Fruit fly (Drosophila melanogaster) whole organism: ENCODE results near the gene skl.

Experiments used
- CG8478 ChIP-seq: fragments of >200 bp; optimal IDR thresholded peaks from 2 replicates; lab custom pipeline; 2018; ENCODE audit warnings: inconsistent platforms
- Dll ChIP-seq: fragments of >200 bp; optimal IDR thresholded peaks from 2 replicates; lab custom pipeline; 2017
- EcR ChIP-seq, 2 experiments: fragments of >200 bp; optimal IDR thresholded peaks; 2 replicates each; lab custom pipeline; 2017; ENCODE audit warnings: missing biosample characterization in 2 of 2, missing genetic modification characterization in 2 of 2, missing genetic modification reagents in 2 of 2
- pan ChIP-seq: fragments of >200 bp; optimal IDR thresholded peaks from 2 replicates; lab custom pipeline; 2017
- psq ChIP-seq: fragments of >200 bp; optimal IDR thresholded peaks from 2 replicates; lab custom pipeline; 2017
- usp ChIP-seq: fragments of >200 bp; optimal IDR thresholded peaks from 2 replicates; lab custom pipeline; 2017; ENCODE audit warnings: missing biosample characterization, missing genetic modification characterization, mixed read lengths

- TF ChIP-seq usp (GFP tag; lab: Kevin White, UChicago) (no peak), Dll (lab: Kevin White, UChicago) (no peak), CG8478 (no peak), pan (lab: Kevin White, UChicago) (no peak), psq (lab: Kevin White, UChicago) (no peak), EcR (GFP tag; optimal IDR thresholded peaks at IDR 0.05; lab: Kevin White, UChicago) (no peak)
Measured at dm6 chr3L:18400010-18400470, 39.7 kb downstream of the skl start.
